Fruit fly (Drosophila melanogaster) whole organism: ENCODE results near the gene CG12093.

Experiments
- CG8478 ChIP-seq: fragments of >200 bp; optimal IDR thresholded peaks from 2 replicates; lab custom pipeline; 2018; ENCODE audit warnings: inconsistent platforms
- Dll ChIP-seq: fragments of >200 bp; optimal IDR thresholded peaks from 2 replicates; lab custom pipeline; 2017
- EcR ChIP-seq, 2 experiments: fragments of >200 bp; optimal IDR thresholded peaks; 2 replicates each; lab custom pipeline; 2017; ENCODE audit warnings: missing biosample characterization in 2 of 2, missing genetic modification characterization in 2 of 2, missing genetic modification reagents in 2 of 2
- pan ChIP-seq: fragments of >200 bp; optimal IDR thresholded peaks from 2 replicates; lab custom pipeline; 2017
- psq ChIP-seq: fragments of >200 bp; optimal IDR thresholded peaks from 2 replicates; lab custom pipeline; 2017
- usp ChIP-seq: fragments of >200 bp; optimal IDR thresholded peaks from 2 replicates; lab custom pipeline; 2017; ENCODE audit warnings: missing biosample characterization, missing genetic modification characterization, mixed read lengths

CG12093 gene

DNA sequence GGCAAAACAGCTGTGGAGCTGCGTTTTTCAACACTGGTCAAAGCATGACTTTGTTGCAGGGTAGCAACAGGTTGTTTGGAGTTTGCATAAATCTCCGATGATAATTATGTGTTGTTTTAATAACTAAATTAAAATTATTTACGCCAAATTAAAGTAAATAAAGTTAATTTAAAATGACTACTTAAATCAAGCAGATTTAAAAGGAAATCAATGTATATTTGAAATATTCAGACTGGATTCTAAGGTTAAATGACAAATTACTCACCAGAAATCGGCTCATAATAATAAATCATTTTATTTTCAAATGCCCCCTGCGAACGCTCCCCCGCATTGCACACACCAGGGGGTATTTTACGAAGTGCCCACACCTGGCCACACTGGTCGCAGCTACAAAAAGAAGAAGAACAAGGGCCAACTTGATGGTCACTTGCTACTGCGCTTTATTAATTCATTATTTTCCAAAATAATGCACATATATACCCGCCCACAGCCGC lies at the start of gene CG12093, which contains the start of gene Atg2:
TSS of gene CG12093 (minus strand) at position 40 of the 494 bp plus-strand sequence.
TSS of gene Atg2 (plus strand) at position 371 of the 494 bp plus-strand sequence.
- TF ChIP-seq Dll: no peak
- TF ChIP-seq usp (GFP tag; lab: Kevin White, UChicago): no peak
- TF ChIP-seq psq (lab: Kevin White, UChicago): no peak
- peak; percentile 87 for TF ChIP-seq pan (lab: Kevin White, UChicago)
- TF ChIP-seq EcR (GFP tag; optimal IDR thresholded peaks at IDR 0.05; lab: Kevin White, UChicago): no peak
- TF ChIP-seq CG8478 (lab: Kevin White, UChicago): no peak

DNA sequence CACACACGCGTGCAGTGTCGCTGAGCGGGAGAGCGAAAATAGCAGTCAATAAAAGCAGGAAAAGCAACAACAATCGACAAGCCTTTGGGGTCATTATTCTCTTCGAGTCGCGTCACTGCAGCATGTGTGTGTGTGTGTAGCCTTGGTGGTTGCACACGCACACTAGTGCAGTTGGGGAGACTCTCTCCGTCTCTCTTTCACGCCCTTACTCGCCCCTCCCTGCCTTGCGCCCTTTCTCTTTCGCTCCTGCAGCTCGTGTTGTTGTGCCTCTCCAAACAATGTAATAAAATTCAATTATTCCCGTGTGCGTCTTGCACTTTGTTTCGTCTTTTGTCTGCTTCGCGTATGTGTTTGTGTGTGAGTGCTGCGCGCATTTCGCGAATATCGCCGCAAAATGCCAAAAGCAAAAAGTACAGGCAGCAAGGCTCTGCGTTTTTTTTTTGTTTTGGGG lies 49.7 kb upstream of the CG12093 start:
- TF ChIP-seq CG8478 (lab: Kevin White, UChicago): peak; percentile 74
- TF ChIP-seq usp (GFP tag; lab: Kevin White, UChicago): no peak
- TF ChIP-seq pan (lab: Kevin White, UChicago): no peak
- peak; percentile 11 for TF ChIP-seq psq (lab: Kevin White, UChicago)
- peak; percentile 61 to 90 for TF ChIP-seq EcR (GFP tag; optimal IDR thresholded peaks at IDR 0.05; lab: Kevin White, UChicago)
- TF ChIP-seq Dll: peak; percentile 78

DNA sequence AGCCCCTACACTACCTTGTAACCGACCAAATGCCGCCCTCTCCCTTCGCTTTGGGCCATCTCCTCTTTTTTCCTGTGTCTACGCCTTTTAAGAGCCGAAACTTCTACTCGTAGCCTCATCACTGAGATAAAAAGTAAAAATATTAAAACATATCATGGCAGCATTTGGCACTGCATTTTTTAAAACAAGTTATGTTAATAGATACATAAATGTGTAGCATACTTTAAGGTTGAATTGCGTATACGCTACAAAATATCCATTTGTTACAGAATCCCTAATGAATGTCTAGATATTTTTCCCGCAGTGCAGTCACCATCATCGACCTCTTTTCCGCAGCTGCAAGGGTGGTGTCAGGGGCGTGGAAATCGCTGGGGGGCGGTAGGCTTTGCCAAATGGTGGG lies 49.1 kb upstream of the CG12093 start:
- TF ChIP-seq usp (GFP tag; lab: Kevin White, UChicago) (no peak), EcR (GFP tag; optimal IDR thresholded peaks at IDR 0.05; lab: Kevin White, UChicago) (no peak), pan (lab: Kevin White, UChicago) (no peak), psq (lab: Kevin White, UChicago) (no peak), CG8478 (lab: Kevin White, UChicago) (no peak), Dll (no peak)

DNA sequence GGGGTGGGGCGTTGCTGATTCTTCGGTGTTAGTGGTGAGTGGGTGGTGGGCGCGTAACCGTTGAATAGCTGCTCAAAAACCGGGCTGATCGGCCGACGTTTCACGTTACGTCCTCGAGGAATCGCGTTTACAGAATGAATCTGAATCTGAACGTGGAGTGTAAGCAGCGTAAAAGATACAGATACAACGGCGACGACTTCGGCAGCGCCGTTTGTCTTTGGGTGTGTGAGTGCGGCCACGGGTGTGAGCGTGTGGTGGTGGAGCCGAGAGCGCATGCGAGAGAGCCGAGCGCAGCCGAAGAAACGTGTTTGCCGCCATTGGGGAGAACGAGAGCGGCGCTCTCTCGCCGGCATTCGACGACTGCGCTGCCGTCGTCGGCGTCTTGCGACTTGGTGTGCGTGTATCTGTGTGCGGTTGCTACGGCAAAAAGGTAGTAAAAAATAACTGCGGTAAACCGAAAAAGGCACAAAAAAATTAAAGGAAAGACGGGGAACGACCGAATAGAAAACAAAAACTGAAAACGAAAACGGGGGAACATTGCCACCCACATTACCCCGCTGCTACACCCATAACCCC lies 47.2 kb upstream of the CG12093 start:
- TF ChIP-seq pan (lab: Kevin White, UChicago) (no peak), usp (GFP tag; lab: Kevin White, UChicago) (no peak), Dll (peak; percentile 98), EcR (GFP tag; optimal IDR thresholded peaks at IDR 0.05; lab: Kevin White, UChicago) (no peak), psq (lab: Kevin White, UChicago) (no peak), CG8478 (lab: Kevin White, UChicago) (no peak)

DNA sequence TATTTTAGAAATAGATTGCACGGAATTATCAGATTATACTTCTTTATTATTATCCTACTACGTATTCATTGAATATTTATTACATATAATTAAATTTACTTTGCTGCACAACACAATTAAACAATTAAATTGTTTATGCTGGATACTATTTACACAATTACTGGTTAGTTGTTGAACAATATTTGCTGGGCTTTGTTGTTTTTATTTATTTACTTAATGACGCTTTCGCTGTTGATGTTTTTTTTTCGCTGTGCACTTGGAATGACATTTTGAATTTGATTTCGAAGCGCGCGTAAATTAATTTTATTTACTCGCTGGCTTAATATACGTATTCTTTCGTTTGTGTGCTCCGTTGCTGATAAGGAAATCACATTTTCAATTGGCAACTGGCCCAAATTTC lies 46.5 kb upstream of the CG12093 start:
- TF ChIP-seq pan (lab: Kevin White, UChicago) (no peak), Dll (no peak), CG8478 (lab: Kevin White, UChicago) (no peak), psq (lab: Kevin White, UChicago) (no peak), EcR (GFP tag; optimal IDR thresholded peaks at IDR 0.05; lab: Kevin White, UChicago) (no peak)

DNA sequence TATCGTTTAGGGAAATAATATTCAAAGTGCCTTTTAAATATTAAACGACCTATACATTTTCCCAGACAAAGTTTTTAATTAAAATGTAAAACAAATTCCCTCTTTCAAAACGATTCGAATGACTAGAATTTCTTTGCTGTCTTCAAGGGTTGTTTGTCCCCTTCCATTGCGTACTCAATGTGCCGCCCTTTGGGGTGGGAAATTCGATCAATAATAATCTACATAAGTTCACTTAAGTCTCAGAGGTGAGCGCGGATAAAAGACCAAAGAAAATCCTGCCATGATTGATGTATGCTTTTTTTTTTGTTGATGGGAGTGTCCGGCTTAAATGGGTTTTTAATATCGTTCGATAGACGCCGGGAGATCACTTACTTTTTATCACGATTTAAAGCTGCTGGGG lies 45.9 kb upstream of the CG12093 start:
- TF ChIP-seq psq (lab: Kevin White, UChicago): no peak
- no peak for TF ChIP-seq EcR (GFP tag; optimal IDR thresholded peaks at IDR 0.05; lab: Kevin White, UChicago)

DNA sequence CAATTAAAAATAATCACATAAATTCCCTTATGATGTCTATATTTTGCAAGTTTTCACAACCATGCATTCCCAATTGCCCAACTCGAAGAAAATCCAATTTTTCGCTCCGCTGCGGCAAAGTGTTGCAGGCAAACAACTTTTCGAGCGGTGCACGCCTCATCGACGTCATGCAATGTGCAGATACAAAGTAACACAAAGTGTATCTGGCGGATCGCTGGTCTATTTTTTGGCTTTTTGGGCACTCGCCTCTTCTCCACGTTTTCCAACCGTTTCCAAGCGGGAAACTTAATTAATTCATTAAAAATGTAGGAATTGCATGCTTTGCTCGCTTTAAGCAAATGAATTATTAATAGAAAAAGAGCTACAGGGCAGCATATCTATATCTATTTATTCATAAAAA lies 45.0 kb upstream of the CG12093 start:
- TF ChIP-seq EcR (GFP tag; optimal IDR thresholded peaks at IDR 0.05; lab: Kevin White, UChicago) (no peak), Dll (no peak), CG8478 (lab: Kevin White, UChicago) (no peak), usp (GFP tag; lab: Kevin White, UChicago) (no peak), psq (lab: Kevin White, UChicago) (no peak), pan (lab: Kevin White, UChicago) (no peak)

DNA sequence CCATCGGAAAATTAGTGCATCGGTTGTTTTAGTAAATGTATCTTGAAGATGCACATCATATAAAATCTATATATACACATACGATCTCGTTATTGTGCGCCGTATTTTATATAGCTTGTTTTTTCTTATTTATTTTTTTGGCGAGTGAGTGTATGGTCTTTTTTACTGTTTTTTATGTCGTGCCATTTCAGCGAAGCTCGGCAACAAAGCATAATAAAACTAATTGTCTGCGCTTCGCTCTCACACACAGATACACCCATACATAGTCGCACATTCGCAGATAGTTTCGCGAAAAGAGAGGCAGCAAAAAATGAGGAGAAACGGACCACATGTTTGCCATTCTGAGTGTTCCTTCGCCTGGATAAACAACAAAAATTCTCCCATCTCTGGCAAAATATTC lies 44.1 kb upstream of the CG12093 start:
- no peak for TF ChIP-seq CG8478 (lab: Kevin White, UChicago)
- TF ChIP-seq Dll: no peak
- TF ChIP-seq EcR (GFP tag; optimal IDR thresholded peaks at IDR 0.05; lab: Kevin White, UChicago): no peak

DNA sequence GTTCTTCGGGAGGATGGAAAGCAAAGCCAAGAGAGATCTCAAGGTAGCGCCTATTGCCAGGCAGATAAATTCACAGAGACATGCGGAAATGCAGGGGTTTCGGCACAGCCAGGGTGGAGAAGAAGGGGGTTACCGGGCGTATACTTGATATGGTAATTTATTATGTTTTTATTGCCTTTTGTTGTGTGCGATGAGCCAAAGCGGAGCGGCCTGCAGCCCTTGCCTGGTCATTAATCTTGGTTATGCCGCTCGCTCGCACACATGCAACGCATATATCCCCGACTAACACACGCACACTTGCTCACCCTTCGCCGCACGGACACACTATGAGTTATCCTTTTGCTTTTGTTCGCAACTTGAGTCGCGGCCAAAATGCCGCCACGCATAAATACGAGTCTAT lies 42.8 kb upstream of the CG12093 start:
- TF ChIP-seq Dll (no peak), pan (lab: Kevin White, UChicago) (no peak), psq (lab: Kevin White, UChicago) (no peak), usp (GFP tag; lab: Kevin White, UChicago) (no peak), CG8478 (lab: Kevin White, UChicago) (no peak), EcR (GFP tag; optimal IDR thresholded peaks at IDR 0.05; lab: Kevin White, UChicago) (no peak)

DNA sequence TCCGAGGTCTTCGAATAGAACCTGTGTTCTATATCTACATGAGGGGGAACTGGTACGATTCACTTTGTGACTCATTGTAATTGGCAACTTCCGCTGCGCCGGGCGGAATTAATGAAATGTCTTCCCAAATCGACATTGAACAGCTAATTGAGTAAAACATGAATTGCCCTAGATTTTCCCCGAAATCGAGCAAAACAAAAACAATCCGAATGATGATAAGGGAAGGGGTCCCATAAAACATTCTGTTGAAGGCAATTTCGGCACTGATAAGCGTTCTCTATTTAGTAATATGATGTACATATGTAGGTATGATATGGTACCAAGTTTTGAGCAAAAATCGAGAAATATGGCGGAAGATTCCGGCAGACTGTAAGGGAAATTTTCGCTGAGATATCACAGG lies 36.0 kb upstream of the CG12093 start:
- TF ChIP-seq usp (GFP tag; lab: Kevin White, UChicago): no peak
- no peak for TF ChIP-seq Dll
- TF ChIP-seq EcR (GFP tag; optimal IDR thresholded peaks at IDR 0.05; lab: Kevin White, UChicago): no peak
- no peak for TF ChIP-seq pan (lab: Kevin White, UChicago)
- no peak for TF ChIP-seq CG8478 (lab: Kevin White, UChicago)

DNA sequence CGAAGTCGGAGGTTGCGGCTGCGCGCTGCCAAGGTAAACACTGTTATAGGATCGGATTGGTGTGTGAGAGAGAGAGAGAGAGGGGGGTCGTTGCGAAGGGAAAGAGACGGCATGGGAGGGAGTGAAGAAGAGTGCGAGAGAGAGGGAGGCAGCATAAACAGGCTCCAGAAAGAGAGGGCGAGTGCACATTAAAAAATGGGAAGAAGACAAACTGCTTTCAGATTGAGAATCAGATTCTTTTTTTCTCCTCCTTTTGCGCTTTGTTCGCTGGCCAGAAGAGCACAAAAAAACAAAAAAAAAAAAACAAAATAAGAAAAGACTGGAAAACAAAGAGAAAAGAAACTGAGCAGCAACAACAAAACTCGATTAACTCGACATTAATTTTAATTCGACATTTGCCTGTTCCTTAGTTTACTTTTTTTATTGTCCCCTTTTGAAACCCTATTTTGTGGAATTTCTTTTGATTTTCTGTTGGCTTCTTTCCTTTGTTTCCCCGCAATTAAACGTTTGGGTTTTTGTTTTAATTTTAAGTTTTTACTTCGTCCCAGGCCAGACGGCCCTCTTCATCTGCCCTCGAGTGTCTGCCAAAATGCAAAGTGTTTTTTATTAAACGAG lies 34.6 kb upstream of the CG12093 start:
- no peak for TF ChIP-seq CG8478 (lab: Kevin White, UChicago)

DNA sequence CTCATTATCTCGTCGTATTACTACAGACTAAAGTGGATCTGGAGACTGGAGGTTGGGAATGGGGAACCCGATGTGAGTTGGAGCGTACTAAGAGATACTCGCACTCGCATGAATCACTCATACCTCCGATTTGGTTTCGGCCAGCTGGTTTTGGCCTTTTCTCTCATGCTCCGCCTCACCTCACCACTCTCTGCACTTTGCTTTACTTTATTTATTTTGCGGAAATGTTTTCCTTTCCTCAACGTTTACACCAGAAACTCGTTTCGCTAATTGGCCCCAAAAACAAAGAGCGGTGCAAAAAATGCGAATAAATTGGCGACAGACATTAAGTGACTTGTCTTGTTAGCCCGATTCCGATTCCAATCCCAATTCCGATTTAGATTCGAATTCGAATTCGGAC lies 33.6 kb upstream of the CG12093 start:
- TF ChIP-seq psq (lab: Kevin White, UChicago) (no peak), EcR (GFP tag; optimal IDR thresholded peaks at IDR 0.05; lab: Kevin White, UChicago) (no peak), pan (lab: Kevin White, UChicago) (no peak), Dll (no peak), CG8478 (lab: Kevin White, UChicago) (no peak), usp (GFP tag; lab: Kevin White, UChicago) (no peak)
